Fruit fly (Drosophila melanogaster) whole organism, embryonic: ENCODE data around the gene CG6432.

Experiments
- Ada2b ChIP-seq: fragments of 200-800 bp; sonication (Bioruptor generic); IDR thresholded peaks from 2 replicates; pipeline ENCODE4 v1.3.6; 2022; ENCODE audit warnings: missing biosample characterization, missing genetic modification characterization
- B-H2 ChIP-seq: fragments of 200-800 bp; sonication (Bioruptor generic); optimal IDR thresholded peaks from 2 replicates; lab custom pipeline; 2018; ENCODE audit warnings: missing biosample characterization, mild to moderate bottlenecking, missing genetic modification characterization
- CG11696 ChIP-seq: fragments of 200-800 bp; sonication (Bioruptor generic); IDR thresholded peaks from 2 replicates; pipeline ENCODE4 v1.3.6; 2022; ENCODE audit warnings: missing biosample characterization, missing genetic modification characterization
- CG12299 ChIP-seq: fragments of 200-800 bp; sonication (Bioruptor generic); optimal IDR thresholded peaks from 2 replicates; lab custom pipeline; 2018; ENCODE audit warnings: missing biosample characterization, mild to moderate bottlenecking, missing genetic modification characterization
- CG17328 ChIP-seq: fragments of 200-800 bp; sonication (Bioruptor generic); IDR thresholded peaks from 2 replicates; pipeline ENCODE4 v1.3.6; 2022; ENCODE audit warnings: missing biosample characterization, missing genetic modification characterization
- CG18619 ChIP-seq: fragments of 200-800 bp; sonication (Bioruptor generic); optimal IDR thresholded peaks from 3 replicates; lab custom pipeline; 2017; ENCODE audit warnings: missing biosample characterization, mild to moderate bottlenecking, missing genetic modification characterization
- CG2199 ChIP-seq: fragments of 200-800 bp; sonication (Bioruptor generic); IDR thresholded peaks from 3 replicates; pipeline ENCODE4 v1.3.6; 2022; ENCODE audit warnings: missing biosample characterization, missing genetic modification characterization
- CG2712 ChIP-seq: fragments of 200-800 bp; optimal IDR thresholded peaks from 3 replicates; lab custom pipeline; 2019; ENCODE audit warnings: missing biosample characterization, mild to moderate bottlenecking, missing genetic modification characterization, moderate library complexity
- CG2889 ChIP-seq: fragments of 200-800 bp; sonication (Bioruptor generic); IDR thresholded peaks from 3 replicates; pipeline ENCODE4 v1.3.6; 2022; ENCODE audit warnings: missing biosample characterization, missing genetic modification characterization
- CG31441 ChIP-seq: fragments of 200-800 bp; sonication (Bioruptor generic); IDR thresholded peaks from 2 replicates; pipeline ENCODE4 v1.3.6; 2022; ENCODE audit warnings: missing biosample characterization, missing genetic modification characterization
- CG32772 ChIP-seq: fragments of 200-800 bp; sonication (Bioruptor generic); IDR thresholded peaks from 2 replicates; pipeline ENCODE4 v1.3.6; 2022; ENCODE audit warnings: missing biosample characterization, missing genetic modification characterization
- CG33213 ChIP-seq: fragments of 200-800 bp; sonication (Bioruptor generic); optimal IDR thresholded peaks from 3 replicates; lab custom pipeline; 2016; ENCODE audit warnings: missing biosample characterization, missing genetic modification characterization
- CG5180 ChIP-seq: fragments of 200-800 bp; sonication (Bioruptor generic); optimal IDR thresholded peaks from 3 replicates; lab custom pipeline; 2017; ENCODE audit warnings: missing biosample characterization, missing genetic modification characterization, mild to moderate bottlenecking, moderate library complexity, missing genetic modification reagents
- CG5953 ChIP-seq: fragments of 200-800 bp; sonication (Bioruptor generic); IDR thresholded peaks from 2 replicates; pipeline ENCODE4 v1.3.6; 2022; ENCODE audit warnings: missing biosample characterization, missing genetic modification characterization
- CG7372 ChIP-seq: fragments of 200-800 bp; sonication (Bioruptor generic); IDR thresholded peaks from 2 replicates; pipeline ENCODE4 v1.3.6; 2022; ENCODE audit warnings: missing biosample characterization, missing genetic modification characterization
- CG9727 ChIP-seq: fragments of 200-800 bp; sonication (Bioruptor generic); optimal IDR thresholded peaks from 3 replicates; lab custom pipeline; 2017; ENCODE audit warnings: missing biosample characterization, mild to moderate bottlenecking, missing genetic modification characterization
- CHES-1-like ChIP-seq: fragments of 200-800 bp; sonication (Bioruptor generic); optimal IDR thresholded peaks from 2 replicates; lab custom pipeline; 2016; ENCODE audit warnings: missing biosample characterization, missing genetic modification characterization
- Dad ChIP-seq: fragments of 200-800 bp; sonication (Bioruptor generic); optimal IDR thresholded peaks from 3 replicates; lab custom pipeline; 2016; ENCODE audit warnings: missing biosample characterization, missing genetic modification characterization
- Doc2 ChIP-seq: fragments of 200-800 bp; sonication (Bioruptor generic); IDR thresholded peaks from 2 replicates; pipeline ENCODE4 v1.3.6; 2022; ENCODE audit warnings: missing biosample characterization, missing genetic modification characterization
- Dref ChIP-seq: fragments of 200-800 bp; sonication (Bioruptor generic); IDR thresholded peaks from 2 replicates; pipeline ENCODE4 v1.3.6; 2022; ENCODE audit warnings: missing biosample characterization, missing genetic modification characterization
- Eip74EF ChIP-seq, 2 experiments: fragments of 200-800 bp in 1 of 2; fragments of >200 bp in 1 of 2; sonication (Bioruptor generic) in 1 of 2; optimal IDR thresholded peaks; 2 replicates each; lab custom pipeline; 2017 to 2019; ENCODE audit warnings: missing biosample characterization in 2 of 2, missing genetic modification characterization in 2 of 2, mild to moderate bottlenecking in 1 of 2, moderate library complexity in 1 of 2
- Ets65A ChIP-seq: fragments of 200-800 bp; sonication (Bioruptor generic); peaks from one replicate; lab custom pipeline; 2016; ENCODE audit warnings: missing biosample characterization, missing genetic modification characterization
- Hey ChIP-seq: fragments of 200-800 bp; sonication (Bioruptor generic); optimal IDR thresholded peaks from 3 replicates; lab custom pipeline; 2018; ENCODE audit warnings: missing biosample characterization, mild to moderate bottlenecking, missing genetic modification characterization
- Hsf ChIP-seq: fragments of 200-800 bp; sonication (Bioruptor generic); optimal IDR thresholded peaks from 3 replicates; lab custom pipeline; 2016; ENCODE audit warnings: missing biosample characterization, missing genetic modification characterization
- Jarid2 ChIP-seq: fragments of 200-800 bp; sonication (Bioruptor generic); optimal IDR thresholded peaks from 3 replicates; lab custom pipeline; 2017; ENCODE audit warnings: mild to moderate bottlenecking, missing biosample characterization, missing genetic modification reagents, missing genetic modification characterization
- MESR4 ChIP-seq: fragments of 200-800 bp; sonication (Bioruptor generic); optimal IDR thresholded peaks from 2 replicates; lab custom pipeline; 2018; ENCODE audit warnings: missing biosample characterization, mild to moderate bottlenecking, missing genetic modification characterization, moderate library complexity
- Optix ChIP-seq: fragments of 200-800 bp; sonication (Bioruptor generic); IDR thresholded peaks from 3 replicates; pipeline ENCODE4 v1.3.6; 2022; ENCODE audit warnings: missing biosample characterization, missing genetic modification characterization
- abd-A ChIP-seq: fragments of 200-800 bp; sonication (Bioruptor generic); optimal IDR thresholded peaks from 3 replicates; lab custom pipeline; 2019; ENCODE audit warnings: missing biosample characterization, mild to moderate bottlenecking, missing genetic modification characterization, moderate library complexity
- br ChIP-seq: fragments of >200 bp; optimal IDR thresholded peaks from 2 replicates; lab custom pipeline; 2017
- btn ChIP-seq: fragments of 200-800 bp; sonication (Bioruptor generic); optimal IDR thresholded peaks from 2 replicates; lab custom pipeline; 2016; ENCODE audit warnings: missing biosample characterization, missing genetic modification characterization
- chinmo ChIP-seq: fragments of 200-800 bp; sonication (Bioruptor generic); IDR thresholded peaks from 4 replicates; pipeline ENCODE4 v1.3.6; 2022; ENCODE audit warnings: missing biosample characterization, missing genetic modification characterization; ENCODE audit not compliant: partially characterized antibody
- dpn ChIP-seq, 2 experiments: fragments of 200-800 bp; sonication (Bioruptor generic); optimal IDR thresholded peaks; 3 replicates each; lab custom pipeline; 2016; ENCODE audit warnings: missing biosample characterization in 2 of 2, missing genetic modification characterization in 2 of 2
- esg ChIP-seq: fragments of 200-800 bp; sonication (Bioruptor generic); conservative IDR thresholded peaks from 2 replicates; pipeline ENCODE4 v1.3.6; 2022; ENCODE audit warnings: missing biosample characterization, missing genetic modification characterization
- exex ChIP-seq: fragments of 200-800 bp; sonication (Bioruptor generic); optimal IDR thresholded peaks from 4 replicates; lab custom pipeline; 2018; ENCODE audit warnings: missing biosample characterization, mild to moderate bottlenecking, missing genetic modification characterization, moderate library complexity
- fd102C ChIP-seq: fragments of 200-800 bp; sonication (Bioruptor generic); optimal IDR thresholded peaks from 2 replicates; lab custom pipeline; 2018; ENCODE audit warnings: missing biosample characterization, mild to moderate bottlenecking, missing genetic modification characterization, moderate library complexity
- fu2 ChIP-seq: fragments of 200-800 bp; sonication (Bioruptor generic); optimal IDR thresholded peaks from 2 replicates; lab custom pipeline; 2016; ENCODE audit warnings: missing biosample characterization, missing genetic modification characterization
- gcm2 ChIP-seq: fragments of 200-800 bp; sonication (Bioruptor generic); optimal IDR thresholded peaks from 2 replicates; lab custom pipeline; 2016; ENCODE audit warnings: missing biosample characterization, missing genetic modification characterization
- insv ChIP-seq, 2 experiments: fragments of 200-800 bp; sonication (Bioruptor generic); optimal IDR thresholded peaks; 3 replicates each; lab custom pipeline; 2016 to 2018; ENCODE audit warnings: missing biosample characterization in 2 of 2, missing genetic modification characterization in 2 of 2
- mirr ChIP-seq: fragments of 200-800 bp; sonication (Bioruptor generic); optimal IDR thresholded peaks from 3 replicates; lab custom pipeline; 2018; ENCODE audit warnings: missing biosample characterization, mild to moderate bottlenecking, missing genetic modification characterization
- pnt ChIP-seq: fragments of 200-800 bp; sonication (Bioruptor generic); optimal IDR thresholded peaks from 3 replicates; lab custom pipeline; 2016; ENCODE audit warnings: missing biosample characterization, missing genetic modification characterization
- ranshi ChIP-seq: fragments of 200-800 bp; sonication (Bioruptor generic); IDR thresholded peaks from 2 replicates; pipeline ENCODE4 v1.3.6; 2022; ENCODE audit warnings: missing biosample characterization, missing genetic modification characterization
- row ChIP-seq: fragments of 200-800 bp; sonication (Bioruptor generic); IDR thresholded peaks from 3 replicates; pipeline ENCODE4 v1.3.6; 2022; ENCODE audit warnings: missing biosample characterization, missing genetic modification characterization
- sens-2 ChIP-seq: fragments of 200-800 bp; sonication (Bioruptor generic); IDR thresholded peaks from 2 replicates; pipeline ENCODE4 v1.3.6; 2022; ENCODE audit warnings: missing biosample characterization, missing genetic modification characterization
- sna ChIP-seq: fragments of 200-800 bp; sonication (Bioruptor generic); IDR thresholded peaks from 2 replicates; pipeline ENCODE4 v1.3.6; 2022; ENCODE audit warnings: missing biosample characterization, missing genetic modification characterization; ENCODE audit not compliant: partially characterized antibody
- sob ChIP-seq: fragments of 200-800 bp; sonication (Bioruptor generic); IDR thresholded peaks from 2 replicates; pipeline ENCODE4 v1.3.6; 2022; ENCODE audit warnings: missing biosample characterization, missing genetic modification characterization
- sr ChIP-seq: fragments of 200-800 bp; sonication (Bioruptor generic); IDR thresholded peaks from 3 replicates; pipeline ENCODE4 v1.3.6; 2022; ENCODE audit warnings: missing biosample characterization, missing genetic modification characterization
- stwl ChIP-seq: fragments of 200-800 bp; sonication (Bioruptor generic); optimal IDR thresholded peaks from 3 replicates; lab custom pipeline; 2018; ENCODE audit warnings: missing biosample characterization, mild to moderate bottlenecking, missing genetic modification characterization, moderate library complexity
- trem ChIP-seq: fragments of 200-800 bp; optimal IDR thresholded peaks from 3 replicates; lab custom pipeline; 2019; ENCODE audit warnings: missing biosample characterization, mild to moderate bottlenecking, missing genetic modification characterization, moderate library complexity
- vfl ChIP-seq: fragments of 200-800 bp; sonication (Bioruptor generic); optimal IDR thresholded peaks from 2 replicates; lab custom pipeline; 2016; ENCODE audit warnings: missing biosample characterization, missing genetic modification characterization

CG6432 gene

DNA sequence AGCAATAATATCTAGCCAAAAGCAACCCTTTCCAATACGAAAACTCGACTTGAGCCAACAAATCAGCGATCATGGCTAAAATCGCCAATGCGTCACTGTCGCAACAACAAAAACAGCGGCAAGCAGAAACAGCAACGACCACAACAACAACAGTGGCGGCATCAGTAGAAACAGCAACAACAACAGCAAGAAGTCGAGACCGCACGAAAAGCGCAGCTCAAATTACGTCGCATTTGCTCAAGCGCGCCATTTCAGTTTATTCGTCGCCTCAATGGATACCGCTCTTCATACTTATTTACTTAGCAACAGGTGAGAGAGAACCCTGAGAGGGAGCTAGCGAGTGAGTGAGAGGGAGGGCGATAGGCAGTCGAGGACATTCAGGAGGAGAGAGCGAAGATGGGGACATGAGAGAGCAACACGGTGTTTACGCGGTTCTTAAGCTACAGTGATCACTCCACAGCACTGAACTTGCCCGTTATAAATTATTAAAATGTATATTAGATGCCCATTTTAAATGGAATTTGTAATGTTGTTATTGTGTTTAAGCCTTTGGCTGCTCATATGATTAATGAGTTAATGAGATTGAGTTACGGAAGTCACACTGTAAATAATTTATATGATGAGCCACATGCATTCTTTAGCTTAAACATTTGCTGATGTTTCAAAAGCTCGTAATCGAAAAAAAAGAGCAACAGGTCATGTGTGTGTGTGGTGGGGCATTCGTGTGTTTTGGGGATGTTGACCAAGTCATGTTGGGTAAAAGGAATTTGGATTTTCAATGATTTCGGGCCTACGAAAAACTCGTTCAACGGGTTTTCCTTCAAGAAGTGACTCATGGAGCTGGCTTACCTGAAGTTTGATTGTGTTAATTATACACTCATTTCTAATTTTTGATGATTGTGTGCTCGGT is 40.9 kb upstream of the CG6432 start:
- peak; percentile 4 for TF ChIP-seq MESR4 (GFP tag; lab: Kevin White, UChicago)
- TF ChIP-seq CG17328 (GFP tag; lab: Robert Waterston, UW) = peak; percentile 87
- peak; percentile 58 for TF ChIP-seq Optix (GFP tag; lab: Robert Waterston, UW)
- no peak for TF ChIP-seq sna (GFP tag; lab: Robert Waterston, UW)
- TF ChIP-seq br (lab: Kevin White, UChicago) = no peak
- TF ChIP-seq dpn (GFP tag; optimal IDR thresholded peaks at IDR 0.05; lab: Kevin White, UChicago) = peak; percentile 76 to 81
- peak; percentile 65 for TF ChIP-seq CG12299
- TF ChIP-seq esg (GFP tag; lab: Robert Waterston, UW) = peak; percentile 75
- no peak for TF ChIP-seq Dref (GFP tag; lab: Robert Waterston, UW)
- TF ChIP-seq CG5180 (GFP tag; lab: Kevin White, UChicago) = no peak
- TF ChIP-seq Ada2b (GFP tag; lab: Robert Waterston, UW) = peak; percentile 87
- peak; percentile 13 for TF ChIP-seq B-H2 (GFP tag; lab: Kevin White, UChicago)
- peak; percentile 30; the same call in 1 of the 2 replicates for TF ChIP-seq Doc2 (GFP tag; lab: Robert Waterston, UW)
- no peak for TF ChIP-seq btn
- TF ChIP-seq Hsf (GFP tag; lab: Kevin White, UChicago) = peak; percentile 84
- peak; percentile 17; the same call in 1 of the 2 replicates for TF ChIP-seq sens-2 (GFP tag; lab: Robert Waterston, UW)
- TF ChIP-seq chinmo (GFP tag; lab: Robert Waterston, UW) = peak; percentile 10; the same call in 1 of the 4 replicates
- peak; percentile 85 for TF ChIP-seq CG2712 (tag; lab: Kevin White, UChicago)
- no peak for TF ChIP-seq sr (GFP tag; lab: Robert Waterston, UW)
- TF ChIP-seq CG18619 (GFP tag; lab: Kevin White, UChicago) = peak; percentile 73
- TF ChIP-seq mirr (GFP tag; lab: Kevin White, UChicago) = peak; percentile 42
- TF ChIP-seq Jarid2 (GFP tag; lab: Kevin White, UChicago) = no peak
- peak; percentile 81 for TF ChIP-seq ranshi (GFP tag; lab: Robert Waterston, UW)
- peak; percentile 80 for TF ChIP-seq sob (GFP tag; lab: Robert Waterston, UW)
- no peak for TF ChIP-seq gcm2 (GFP tag; lab: Kevin White, UChicago)
- peak; percentile 69 for TF ChIP-seq pnt
- TF ChIP-seq CG7372 = peak; percentile 77
- no peak for TF ChIP-seq CG2199 (GFP tag; lab: Robert Waterston, UW)
- peak; percentile 76 for TF ChIP-seq CG11696 (GFP tag; lab: Robert Waterston, UW)
- TF ChIP-seq Dad (GFP tag; lab: Kevin White, UChicago) = peak; percentile 35
- no peak for TF ChIP-seq abd-A (tag; lab: Kevin White, UChicago)
- 0 out of 2 replicates have a peak, but pooled peaks have one; percentile 56 for TF ChIP-seq CG5953
- peak in 1 of 2 experiments; percentile 63 for TF ChIP-seq Eip74EF (GFP tag; optimal IDR thresholded peaks at IDR 0.05; lab: Kevin White, UChicago)
- TF ChIP-seq insv (GFP tag; optimal IDR thresholded peaks at IDR 0.05; lab: Kevin White, UChicago) = no peak
- TF ChIP-seq CG32772 (GFP tag; lab: Robert Waterston, UW) = peak; percentile 74
- TF ChIP-seq stwl = peak; percentile 17
- TF ChIP-seq Ets65A (GFP tag; lab: Kevin White, UChicago) = peak; percentile 91
- peak; percentile 44 for TF ChIP-seq CHES-1-like
- peak; percentile 78 for TF ChIP-seq CG2889 (GFP tag; lab: Robert Waterston, UW)
- TF ChIP-seq fu2 (GFP tag; lab: Kevin White, UChicago) = peak; percentile 54
- no peak for TF ChIP-seq exex (tag; lab: Kevin White, UChicago)
- peak; percentile 23 for TF ChIP-seq Hey (tag; lab: Kevin White, UChicago)
- peak; percentile 72 for TF ChIP-seq CG31441
- peak; percentile 59 for TF ChIP-seq trem
- TF ChIP-seq row (GFP tag; lab: Robert Waterston, UW) = peak; percentile 87
- peak; percentile 69 for TF ChIP-seq vfl (GFP tag; lab: Kevin White, UChicago)
- peak; percentile 83 for TF ChIP-seq CG9727 (GFP tag; lab: Kevin White, UChicago)
- peak; percentile 71 for TF ChIP-seq CG33213 (GFP tag; lab: Kevin White, UChicago)
- TF ChIP-seq fd102C (GFP tag; lab: Kevin White, UChicago) = peak; percentile 61
